Fruit fly (Drosophila melanogaster) whole organism, embryonic: ENCODE data around the gene CG7601.

ENCODE experiments used
- Bdp1 ChIP-seq: fragments of 200-800 bp; sonication (Bioruptor generic); optimal IDR thresholded peaks from 3 replicates; lab custom pipeline; 2016; ENCODE audit warnings: missing biosample characterization, missing genetic modification characterization
- CG10565 ChIP-seq: fragments of 200-800 bp; sonication (Bioruptor generic); optimal IDR thresholded peaks from 3 replicates; lab custom pipeline; 2016; ENCODE audit warnings: missing biosample characterization, mild to moderate bottlenecking, missing genetic modification characterization
- CG10959 ChIP-seq: fragments of 200-800 bp; sonication (Bioruptor generic); IDR thresholded peaks from 2 replicates; pipeline ENCODE4 v1.3.6; 2022; ENCODE audit warnings: missing biosample characterization, missing genetic modification characterization
- CG11504 ChIP-seq: fragments of 200-800 bp; sonication (Bioruptor generic); optimal IDR thresholded peaks from 3 replicates; lab custom pipeline; 2019; ENCODE audit warnings: missing biosample characterization, mild to moderate bottlenecking, missing genetic modification characterization, moderate library complexity
- CG12391 ChIP-seq: fragments of 200-800 bp; sonication (Bioruptor generic); optimal IDR thresholded peaks from 3 replicates; lab custom pipeline; 2018; ENCODE audit warnings: missing biosample characterization, mild to moderate bottlenecking, missing genetic modification characterization, moderate library complexity
- CG13624 ChIP-seq: fragments of 200-800 bp; sonication (Bioruptor generic); optimal IDR thresholded peaks from 2 replicates; lab custom pipeline; 2016; ENCODE audit warnings: missing biosample characterization, missing genetic modification characterization
- CG14965 ChIP-seq: fragments of 200-800 bp; sonication (Bioruptor generic); optimal IDR thresholded peaks from 2 replicates; lab custom pipeline; 2016; ENCODE audit warnings: missing biosample characterization, missing genetic modification characterization, borderline replicate concordance
- CG15073 ChIP-seq: fragments of 200-800 bp; sonication (Bioruptor generic); optimal IDR thresholded peaks from 2 replicates; lab custom pipeline; 2016; ENCODE audit warnings: missing biosample characterization, missing genetic modification characterization
- CG15479 ChIP-seq: fragments of 200-800 bp; sonication (Bioruptor generic); optimal IDR thresholded peaks from 3 replicates; lab custom pipeline; 2019; ENCODE audit warnings: missing biosample characterization, mild to moderate bottlenecking, missing genetic modification characterization, moderate library complexity
- CG16815 ChIP-seq: fragments of 200-800 bp; sonication (Bioruptor generic); optimal IDR thresholded peaks from 3 replicates; lab custom pipeline; 2017; ENCODE audit warnings: missing biosample characterization, mild to moderate bottlenecking, missing genetic modification characterization
- CG17361 ChIP-seq: fragments of 200-800 bp; sonication (Bioruptor generic); IDR thresholded peaks from 3 replicates; pipeline ENCODE4 v1.3.6; 2022; ENCODE audit warnings: missing biosample characterization, missing genetic modification characterization
- CG1792 ChIP-seq: fragments of 200-800 bp; sonication (Bioruptor generic); optimal IDR thresholded peaks from 2 replicates; lab custom pipeline; 2016; ENCODE audit warnings: missing biosample characterization, missing genetic modification characterization
- CG3163 ChIP-seq: fragments of 200-800 bp; sonication (Bioruptor generic); optimal IDR thresholded peaks from 3 replicates; lab custom pipeline; 2016; ENCODE audit warnings: missing biosample characterization, missing genetic modification characterization
- CG4282 ChIP-seq: fragments of 200-800 bp; sonication (Bioruptor generic); optimal IDR thresholded peaks from 2 replicates; lab custom pipeline; 2016; ENCODE audit warnings: missing biosample characterization, missing genetic modification characterization
- CG4360 ChIP-seq: fragments of 200-800 bp; sonication (Bioruptor generic); IDR thresholded peaks from 2 replicates; pipeline ENCODE4 v1.3.6; 2022; ENCODE audit warnings: missing biosample characterization, missing genetic modification characterization
- CG7786 ChIP-seq: fragments of 200-800 bp; sonication (Bioruptor generic); optimal IDR thresholded peaks from 2 replicates; lab custom pipeline; 2016; ENCODE audit warnings: missing biosample characterization, missing genetic modification characterization
- CG8924 ChIP-seq: fragments of 200-800 bp; optimal IDR thresholded peaks from 3 replicates; lab custom pipeline; 2019; ENCODE audit warnings: missing biosample characterization, mild to moderate bottlenecking, missing genetic modification characterization, moderate library complexity
- CG9817 ChIP-seq: fragments of 200-800 bp; sonication (Bioruptor generic); optimal IDR thresholded peaks from 2 replicates; lab custom pipeline; 2018; ENCODE audit warnings: missing biosample characterization, mild to moderate bottlenecking, missing genetic modification characterization, moderate library complexity
- D19B ChIP-seq: fragments of 200-800 bp; sonication (Bioruptor generic); optimal IDR thresholded peaks from 2 replicates; lab custom pipeline; 2017; ENCODE audit warnings: missing biosample characterization, mild to moderate bottlenecking, missing genetic modification characterization
- Deaf1 ChIP-seq: fragments of 200-800 bp; optimal IDR thresholded peaks from 3 replicates; lab custom pipeline; 2019; ENCODE audit warnings: missing biosample characterization, mild to moderate bottlenecking, missing genetic modification characterization, moderate library complexity
- Dp ChIP-seq: fragments of 200-800 bp; sonication (Bioruptor generic); optimal IDR thresholded peaks from 2 replicates; lab custom pipeline; 2018; ENCODE audit warnings: missing biosample characterization, mild to moderate bottlenecking, missing genetic modification characterization, moderate library complexity
- Fer3 ChIP-seq: fragments of 200-800 bp; sonication (Bioruptor generic); optimal IDR thresholded peaks from 2 replicates; lab custom pipeline; 2018; ENCODE audit warnings: missing biosample characterization, mild to moderate bottlenecking, missing genetic modification characterization, moderate library complexity
- Gug ChIP-seq: fragments of 200-800 bp; sonication (Bioruptor generic); IDR thresholded peaks from 4 replicates; pipeline ENCODE4 v1.3.6; 2022; ENCODE audit warnings: missing biosample characterization, missing genetic modification characterization
- HLH4C ChIP-seq: fragments of 200-800 bp; sonication (Bioruptor generic); IDR thresholded peaks from 3 replicates; pipeline ENCODE4 v1.3.6; 2022; ENCODE audit warnings: missing biosample characterization, missing genetic modification characterization; ENCODE audit not compliant: partially characterized antibody
- Myb ChIP-seq: fragments of 200-800 bp; sonication (Bioruptor generic); optimal IDR thresholded peaks from 2 replicates; lab custom pipeline; 2016; ENCODE audit warnings: missing biosample characterization, missing genetic modification characterization
- Oli ChIP-seq: fragments of 200-800 bp; sonication (Bioruptor generic); optimal IDR thresholded peaks from 2 replicates; lab custom pipeline; 2018; ENCODE audit warnings: missing biosample characterization, mild to moderate bottlenecking, missing genetic modification characterization, moderate library complexity
- PHDP ChIP-seq: fragments of 200-800 bp; sonication (Bioruptor generic); optimal IDR thresholded peaks from 3 replicates; lab custom pipeline; 2018; ENCODE audit warnings: missing biosample characterization, mild to moderate bottlenecking, missing genetic modification characterization, moderate library complexity
- Sox100B ChIP-seq: fragments of 200-800 bp; sonication (Bioruptor generic); optimal IDR thresholded peaks from 3 replicates; lab custom pipeline; 2018; ENCODE audit warnings: missing biosample characterization, mild to moderate bottlenecking, missing genetic modification characterization
- Vsx1 ChIP-seq: fragments of 200-800 bp; sonication (Bioruptor generic); optimal IDR thresholded peaks from 2 replicates; lab custom pipeline; 2017; ENCODE audit warnings: missing biosample characterization, mild to moderate bottlenecking, missing genetic modification characterization, missing genetic modification reagents
- ato ChIP-seq: fragments of 200-800 bp; sonication (Bioruptor generic); IDR thresholded peaks from 2 replicates; pipeline ENCODE4 v1.3.6; 2022; ENCODE audit warnings: missing biosample characterization, missing genetic modification characterization; ENCODE audit not compliant: partially characterized antibody
- az2 ChIP-seq: fragments of 200-800 bp; sonication (Bioruptor generic); optimal IDR thresholded peaks from 3 replicates; lab custom pipeline; 2016; ENCODE audit warnings: missing biosample characterization, missing genetic modification characterization
- bbx ChIP-seq: fragments of 200-800 bp; sonication (Bioruptor generic); IDR thresholded peaks from 2 replicates; pipeline ENCODE4 v1.3.6; 2022; ENCODE audit warnings: missing biosample characterization, missing genetic modification characterization; ENCODE audit not compliant: partially characterized antibody
- caup ChIP-seq: fragments of 200-800 bp; sonication (Bioruptor generic); optimal IDR thresholded peaks from 3 replicates; lab custom pipeline; 2017; ENCODE audit warnings: missing biosample characterization, mild to moderate bottlenecking, missing genetic modification characterization, moderate library complexity; ENCODE audit not compliant: severe bottlenecking
- ems ChIP-seq: fragments of 200-800 bp; sonication (Bioruptor generic); optimal IDR thresholded peaks from 3 replicates; lab custom pipeline; 2016; ENCODE audit warnings: missing biosample characterization, missing genetic modification characterization
- fd96Cb ChIP-seq: fragments of 200-800 bp; sonication (Bioruptor generic); optimal IDR thresholded peaks from 2 replicates; lab custom pipeline; 2018; ENCODE audit warnings: missing biosample characterization, mild to moderate bottlenecking, missing genetic modification characterization, moderate library complexity
- gce ChIP-seq: fragments of 200-800 bp; sonication (Bioruptor generic); IDR thresholded peaks from 3 replicates; pipeline ENCODE4 v1.3.6; 2022; ENCODE audit warnings: missing biosample characterization, missing genetic modification characterization
- gem ChIP-seq: fragments of 200-800 bp; sonication (Bioruptor generic); optimal IDR thresholded peaks from 2 replicates; lab custom pipeline; 2019; ENCODE audit warnings: missing biosample characterization, mild to moderate bottlenecking, missing genetic modification characterization, moderate library complexity
- gfzf ChIP-seq: fragments of 200-800 bp; sonication (Bioruptor generic); optimal IDR thresholded peaks from 2 replicates; lab custom pipeline; 2016; ENCODE audit warnings: missing biosample characterization, mild to moderate bottlenecking, missing genetic modification characterization, moderate library complexity
- knrl ChIP-seq: fragments of 200-800 bp; sonication (Bioruptor generic); IDR thresholded peaks from 3 replicates; pipeline ENCODE4 v1.3.6; 2022; ENCODE audit warnings: missing biosample characterization, missing genetic modification characterization; ENCODE audit not compliant: partially characterized antibody
- org-1 ChIP-seq: fragments of 200-800 bp; sonication (Bioruptor generic); optimal IDR thresholded peaks from 2 replicates; lab custom pipeline; 2017; ENCODE audit warnings: missing biosample characterization, missing genetic modification characterization
- otp ChIP-seq: fragments of 200-800 bp; sonication (Bioruptor generic); IDR thresholded peaks from 3 replicates; pipeline ENCODE4, ENCODE4 v1.3.6; 2022; ENCODE audit warnings: missing biosample characterization, missing genetic modification characterization
- peb ChIP-seq: fragments of 200-800 bp; sonication (Bioruptor generic); IDR thresholded peaks from 2 replicates; pipeline ENCODE4 v1.3.6; 2022; ENCODE audit warnings: missing biosample characterization, missing genetic modification characterization
- phol ChIP-seq: fragments of 200-800 bp; sonication (Bioruptor generic); optimal IDR thresholded peaks from 3 replicates; lab custom pipeline; 2018; ENCODE audit warnings: missing biosample characterization, mild to moderate bottlenecking, missing genetic modification characterization, moderate library complexity
- ranshi ChIP-seq: fragments of 200-800 bp; sonication (Bioruptor generic); IDR thresholded peaks from 2 replicates; pipeline ENCODE4 v1.3.6; 2022; ENCODE audit warnings: missing biosample characterization, missing genetic modification characterization
- row ChIP-seq: fragments of 200-800 bp; sonication (Bioruptor generic); IDR thresholded peaks from 3 replicates; pipeline ENCODE4 v1.3.6; 2022; ENCODE audit warnings: missing biosample characterization, missing genetic modification characterization
- run ChIP-seq: fragments of 200-800 bp; sonication (Bioruptor generic); optimal IDR thresholded peaks from 3 replicates; lab custom pipeline; 2018; ENCODE audit warnings: missing biosample characterization, mild to moderate bottlenecking, missing genetic modification characterization
- sens-2 ChIP-seq: fragments of 200-800 bp; sonication (Bioruptor generic); IDR thresholded peaks from 2 replicates; pipeline ENCODE4 v1.3.6; 2022; ENCODE audit warnings: missing biosample characterization, missing genetic modification characterization
- shn ChIP-seq: fragments of 200-800 bp; sonication (Bioruptor generic); optimal IDR thresholded peaks from 3 replicates; lab custom pipeline; 2016; ENCODE audit warnings: missing biosample characterization, missing genetic modification characterization
- trem ChIP-seq: fragments of 200-800 bp; optimal IDR thresholded peaks from 3 replicates; lab custom pipeline; 2019; ENCODE audit warnings: missing biosample characterization, mild to moderate bottlenecking, missing genetic modification characterization, moderate library complexity
- zf30C ChIP-seq: fragments of 200-800 bp; sonication (Bioruptor generic); optimal IDR thresholded peaks from 3 replicates; lab custom pipeline; 2018; ENCODE audit warnings: missing biosample characterization, mild to moderate bottlenecking, missing genetic modification characterization
- zfh1 ChIP-seq: fragments of 200-800 bp; sonication (Bioruptor generic); IDR thresholded peaks from 3 replicates; pipeline ENCODE4 v1.3.6; 2022; ENCODE audit warnings: missing biosample characterization, missing genetic modification characterization

Gene CG7601

dm6 chr3R:29711434-29711833 lies 25.1 kb downstream of the CG7601 start:
- no peak for TF ChIP-seq CG3163 (GFP tag; lab: Kevin White, UChicago)
- peak; percentile 18 for TF ChIP-seq Oli
- TF ChIP-seq row (GFP tag; lab: Robert Waterston, UW): peak; percentile 35; the same call in 2 of the 3 replicates
- no peak for TF ChIP-seq HLH4C (GFP tag; lab: Robert Waterston, UW)
- no peak for TF ChIP-seq CG15073
- no peak for TF ChIP-seq CG4282 (GFP tag; lab: Kevin White, UChicago)
- peak; percentile 35 for TF ChIP-seq gem (tag; lab: Kevin White, UChicago)
- TF ChIP-seq trem (tag; lab: Kevin White, UChicago): no peak
- TF ChIP-seq CG14965 (GFP tag; lab: Kevin White, UChicago): no peak
- TF ChIP-seq Myb: no peak
- no peak for TF ChIP-seq org-1 (GFP tag; lab: Kevin White, UChicago)
- no peak for TF ChIP-seq gce (GFP tag; lab: Robert Waterston, UW)
- TF ChIP-seq ems (GFP tag; lab: Kevin White, UChicago): no peak
- TF ChIP-seq CG13624 (GFP tag; lab: Kevin White, UChicago): no peak
- TF ChIP-seq Fer3: no peak
- peak; percentile 54; the same call in 2 of the 3 replicates for TF ChIP-seq zfh1
- peak; percentile 8 for TF ChIP-seq CG12391 (tag; lab: Kevin White, UChicago)
- no peak for TF ChIP-seq ranshi (GFP tag; lab: Robert Waterston, UW)
- TF ChIP-seq D19B (GFP tag; lab: Kevin White, UChicago): no peak
- peak; percentile 3 for TF ChIP-seq fd96Cb (tag; lab: Kevin White, UChicago)
- no peak for TF ChIP-seq CG17361 (GFP tag; lab: Robert Waterston, UW)
- TF ChIP-seq knrl: no peak
- TF ChIP-seq CG1792 (GFP tag; lab: Kevin White, UChicago): no peak
- TF ChIP-seq caup: no peak
- TF ChIP-seq run (tag; lab: Kevin White, UChicago): no peak
- 0 out of 3 replicates have a peak, but pooled peaks have one; percentile 7 for TF ChIP-seq otp (GFP tag; lab: Robert Waterston, UW)
- peak; percentile 32 for TF ChIP-seq CG11504 (tag; lab: Kevin White, UChicago)
- peak; percentile 19 for TF ChIP-seq phol (tag; lab: Kevin White, UChicago)
- TF ChIP-seq CG15479 (GFP tag; lab: Kevin White, UChicago): no peak
- no peak for TF ChIP-seq CG10959 (GFP tag; lab: Robert Waterston, UW)
- TF ChIP-seq CG4360 (GFP tag; lab: Robert Waterston, UW): no peak
- no peak for TF ChIP-seq Gug (GFP tag; lab: Robert Waterston, UW)
- TF ChIP-seq CG9817 (tag; lab: Kevin White, UChicago): no peak
- no peak for TF ChIP-seq CG10565 (GFP tag; lab: Kevin White, UChicago)
- no peak for TF ChIP-seq bbx (GFP tag; lab: Robert Waterston, UW)
- TF ChIP-seq Vsx1 (GFP tag; lab: Kevin White, UChicago): no peak
- no peak for TF ChIP-seq PHDP (tag; lab: Kevin White, UChicago)
- no peak for TF ChIP-seq Bdp1 (GFP tag; lab: Kevin White, UChicago)
- no peak for TF ChIP-seq Dp (GFP tag; lab: Kevin White, UChicago)
- no peak for TF ChIP-seq CG7786 (GFP tag; lab: Kevin White, UChicago)
- no peak for TF ChIP-seq CG16815 (GFP tag; lab: Kevin White, UChicago)
- no peak for TF ChIP-seq Sox100B (GFP tag; lab: Kevin White, UChicago)
- no peak for TF ChIP-seq Deaf1 (tag; lab: Kevin White, UChicago)
- no peak for TF ChIP-seq zf30C
- TF ChIP-seq shn: no peak
- TF ChIP-seq sens-2 (GFP tag; lab: Robert Waterston, UW): 0 out of 2 replicates have a peak, but pooled peaks have one; percentile 14
- TF ChIP-seq CG8924 (tag; lab: Kevin White, UChicago): no peak
- no peak for TF ChIP-seq ato (GFP tag; lab: Robert Waterston, UW)
- TF ChIP-seq az2: peak; percentile 11
- no peak for TF ChIP-seq peb (GFP tag; lab: Robert Waterston, UW)
- no peak for TF ChIP-seq gfzf (GFP tag; lab: Kevin White, UChicago)
